Fruit fly (Drosophila melanogaster) whole organism, embryonic: ENCODE measurements around the gene CG1092.

Experiments used
- BtbVII ChIP-seq: fragments of 200-800 bp; sonication (Bioruptor generic); optimal IDR thresholded peaks from 3 replicates; lab custom pipeline; 2017; ENCODE audit warnings: missing biosample characterization, mild to moderate bottlenecking, missing genetic modification characterization
- CG10431 ChIP-seq: fragments of 200-800 bp; sonication (Bioruptor generic); optimal IDR thresholded peaks from 3 replicates; lab custom pipeline; 2018; ENCODE audit warnings: missing biosample characterization, mild to moderate bottlenecking, missing genetic modification characterization
- CG10462 ChIP-seq: fragments of 200-800 bp; sonication (Bioruptor generic); optimal IDR thresholded peaks from 2 replicates; lab custom pipeline; 2016; ENCODE audit warnings: missing biosample characterization, missing genetic modification characterization
- CG11456 ChIP-seq: fragments of 200-800 bp; sonication (Bioruptor generic); IDR thresholded peaks from 3 replicates; pipeline ENCODE4 v1.3.6; 2022; ENCODE audit warnings: missing biosample characterization, missing genetic modification characterization
- CG11504 ChIP-seq: fragments of 200-800 bp; sonication (Bioruptor generic); optimal IDR thresholded peaks from 3 replicates; lab custom pipeline; 2019; ENCODE audit warnings: missing biosample characterization, mild to moderate bottlenecking, missing genetic modification characterization, moderate library complexity
- CG12299 ChIP-seq: fragments of 200-800 bp; sonication (Bioruptor generic); optimal IDR thresholded peaks from 2 replicates; lab custom pipeline; 2018; ENCODE audit warnings: missing biosample characterization, mild to moderate bottlenecking, missing genetic modification characterization
- CG12659 ChIP-seq: fragments of 200-800 bp; sonication (Bioruptor generic); optimal IDR thresholded peaks from 3 replicates; lab custom pipeline; 2017; ENCODE audit warnings: mild to moderate bottlenecking, missing biosample characterization, missing genetic modification reagents, missing genetic modification characterization
- CG15269 ChIP-seq: fragments of 200-800 bp; sonication (Bioruptor generic); optimal IDR thresholded peaks from 2 replicates; lab custom pipeline; 2018; ENCODE audit warnings: missing biosample characterization, mild to moderate bottlenecking, missing genetic modification characterization, moderate library complexity
- CG15479 ChIP-seq: fragments of 200-800 bp; sonication (Bioruptor generic); optimal IDR thresholded peaks from 3 replicates; lab custom pipeline; 2019; ENCODE audit warnings: missing biosample characterization, mild to moderate bottlenecking, missing genetic modification characterization, moderate library complexity
- CG15601 ChIP-seq: fragments of 200-800 bp; sonication (Bioruptor generic); optimal IDR thresholded peaks from 3 replicates; lab custom pipeline; 2019; ENCODE audit warnings: missing biosample characterization, mild to moderate bottlenecking, missing genetic modification characterization, moderate library complexity
- CG17186 ChIP-seq: fragments of 200-800 bp; sonication (Bioruptor generic); optimal IDR thresholded peaks from 3 replicates; lab custom pipeline; 2017; ENCODE audit warnings: missing biosample characterization, missing genetic modification reagents, missing genetic modification characterization
- CG18619 ChIP-seq: fragments of 200-800 bp; sonication (Bioruptor generic); optimal IDR thresholded peaks from 3 replicates; lab custom pipeline; 2017; ENCODE audit warnings: missing biosample characterization, mild to moderate bottlenecking, missing genetic modification characterization
- CG2129 ChIP-seq: fragments of 200-800 bp; sonication (Bioruptor generic); IDR thresholded peaks from 2 replicates; pipeline ENCODE4 v1.3.6; 2022; ENCODE audit warnings: missing biosample characterization, missing genetic modification characterization; ENCODE audit not compliant: partially characterized antibody
- CG31441 ChIP-seq: fragments of 200-800 bp; sonication (Bioruptor generic); IDR thresholded peaks from 2 replicates; pipeline ENCODE4 v1.3.6; 2022; ENCODE audit warnings: missing biosample characterization, missing genetic modification characterization
- CG32767 ChIP-seq: fragments of 200-800 bp; sonication (Bioruptor generic); IDR thresholded peaks from 2 replicates; pipeline ENCODE4 v1.3.6; 2022; ENCODE audit warnings: missing biosample characterization, missing genetic modification characterization
- CG3838 ChIP-seq: fragments of 200-800 bp; sonication (Bioruptor generic); optimal IDR thresholded peaks from 3 replicates; lab custom pipeline; 2016; ENCODE audit warnings: missing biosample characterization, missing genetic modification characterization
- CG3847 ChIP-seq: fragments of 200-800 bp; sonication (Bioruptor generic); IDR thresholded peaks from 2 replicates; pipeline ENCODE4 v1.3.6; 2022; ENCODE audit warnings: missing biosample characterization, missing genetic modification characterization
- CG4404 ChIP-seq: fragments of 200-800 bp; sonication (Bioruptor generic); IDR thresholded peaks from 2 replicates; pipeline ENCODE4 v1.3.6; 2022; ENCODE audit warnings: missing biosample characterization, missing genetic modification characterization
- CG4707 ChIP-seq: fragments of 200-800 bp; sonication (Bioruptor generic); optimal IDR thresholded peaks from 2 replicates; lab custom pipeline; 2018; ENCODE audit warnings: missing biosample characterization, mild to moderate bottlenecking, missing genetic modification characterization, moderate library complexity
- CG4820 ChIP-seq: fragments of 200-800 bp; sonication (Bioruptor generic); optimal IDR thresholded peaks from 3 replicates; lab custom pipeline; 2016; ENCODE audit warnings: missing biosample characterization, missing genetic modification characterization
- CG6689 ChIP-seq: fragments of 200-800 bp; sonication (Bioruptor generic); IDR thresholded peaks from 2 replicates; pipeline ENCODE4 v1.3.6; 2022; ENCODE audit warnings: missing biosample characterization, missing genetic modification characterization
- CG8281 ChIP-seq: fragments of 200-800 bp; sonication (Bioruptor generic); optimal IDR thresholded peaks from 2 replicates; lab custom pipeline; 2018; ENCODE audit warnings: missing biosample characterization, mild to moderate bottlenecking, missing genetic modification characterization, moderate library complexity
- CG9609 ChIP-seq: fragments of 200-800 bp; sonication (Bioruptor generic); optimal IDR thresholded peaks from 3 replicates; lab custom pipeline; 2016; ENCODE audit warnings: missing biosample characterization, missing genetic modification characterization
- CG9876 ChIP-seq: fragments of 200-800 bp; sonication (Bioruptor generic); optimal IDR thresholded peaks from 2 replicates; lab custom pipeline; 2016; ENCODE audit warnings: missing biosample characterization, missing genetic modification characterization
- Camta ChIP-seq: fragments of 200-800 bp; sonication (Bioruptor generic); optimal IDR thresholded peaks from 2 replicates; lab custom pipeline; 2016; ENCODE audit warnings: missing biosample characterization, missing genetic modification characterization
- Dip3 ChIP-seq: fragments of 200-800 bp; sonication (Bioruptor generic); optimal IDR thresholded peaks from 3 replicates; lab custom pipeline; 2016; ENCODE audit warnings: missing biosample characterization, missing genetic modification characterization
- E2f1 ChIP-seq: fragments of 200-800 bp; sonication (Bioruptor generic); IDR thresholded peaks from 2 replicates; pipeline ENCODE4 v1.3.6; 2022; ENCODE audit warnings: missing biosample characterization, missing genetic modification characterization
- Eip74EF ChIP-seq, 2 experiments: fragments of 200-800 bp in 1 of 2; fragments of >200 bp in 1 of 2; sonication (Bioruptor generic) in 1 of 2; optimal IDR thresholded peaks; 2 replicates each; lab custom pipeline; 2017 to 2019; ENCODE audit warnings: missing biosample characterization in 2 of 2, missing genetic modification characterization in 2 of 2, mild to moderate bottlenecking in 1 of 2, moderate library complexity in 1 of 2
- Hmx ChIP-seq: fragments of 200-800 bp; sonication (Bioruptor generic); optimal IDR thresholded peaks from 2 replicates; lab custom pipeline; 2016; ENCODE audit warnings: missing biosample characterization, missing genetic modification characterization
- Hsf ChIP-seq: fragments of 200-800 bp; sonication (Bioruptor generic); optimal IDR thresholded peaks from 3 replicates; lab custom pipeline; 2016; ENCODE audit warnings: missing biosample characterization, missing genetic modification characterization
- Max ChIP-seq: fragments of 200-800 bp; sonication (Bioruptor generic); optimal IDR thresholded peaks from 2 replicates; lab custom pipeline; 2016; ENCODE audit warnings: missing biosample characterization, mild to moderate bottlenecking, missing genetic modification characterization
- Tbp ChIP-seq: fragments of >200 bp; optimal IDR thresholded peaks from 2 replicates; lab custom pipeline; 2018; ENCODE audit warnings: missing biosample characterization, missing genetic modification characterization
- Usf ChIP-seq: fragments of 200-800 bp; sonication (Bioruptor generic); optimal IDR thresholded peaks from 2 replicates; lab custom pipeline; 2017; ENCODE audit warnings: missing genotype, missing biosample characterization, missing genetic modification characterization
- ara ChIP-seq: fragments of 200-800 bp; sonication (Bioruptor generic); IDR thresholded peaks from 2 replicates; pipeline ENCODE4 v1.3.6; 2022; ENCODE audit warnings: missing biosample characterization, missing genetic modification characterization
- bcd ChIP-seq: fragments of 200-800 bp; sonication (Bioruptor generic); optimal IDR thresholded peaks from 2 replicates; lab custom pipeline; 2017; ENCODE audit warnings: missing biosample characterization, mild to moderate bottlenecking, missing genetic modification characterization
- cwo ChIP-seq: fragments of 200-800 bp; sonication (Bioruptor generic); optimal IDR thresholded peaks from 3 replicates; lab custom pipeline; 2017; ENCODE audit warnings: missing biosample characterization, missing genetic modification characterization, mild to moderate bottlenecking, moderate library complexity, missing genetic modification reagents
- ewg ChIP-seq: fragments of 200-800 bp; sonication (Bioruptor generic); optimal IDR thresholded peaks from 3 replicates; lab custom pipeline; 2017; ENCODE audit warnings: mild to moderate bottlenecking, missing biosample characterization, missing genetic modification reagents, missing genetic modification characterization
- gcm2 ChIP-seq: fragments of 200-800 bp; sonication (Bioruptor generic); optimal IDR thresholded peaks from 2 replicates; lab custom pipeline; 2016; ENCODE audit warnings: missing biosample characterization, missing genetic modification characterization
- mam ChIP-seq: fragments of 200-800 bp; sonication (Bioruptor generic); optimal IDR thresholded peaks from 3 replicates; lab custom pipeline; 2016; ENCODE audit warnings: missing biosample characterization, missing genetic modification characterization
- onecut ChIP-seq: fragments of 200-800 bp; sonication (Bioruptor generic); IDR thresholded peaks from 2 replicates; pipeline ENCODE4 v1.3.6; 2022; ENCODE audit warnings: missing biosample characterization, missing genetic modification characterization
- p53 ChIP-seq: fragments of 200-800 bp; sonication (Bioruptor generic); optimal IDR thresholded peaks from 2 replicates; lab custom pipeline; 2016; ENCODE audit warnings: missing biosample characterization, missing genetic modification characterization
- pros ChIP-seq: fragments of 200-800 bp; sonication (Bioruptor generic); optimal IDR thresholded peaks from 3 replicates; lab custom pipeline; 2019; ENCODE audit warnings: missing biosample characterization, mild to moderate bottlenecking, missing genetic modification characterization, moderate library complexity
- psq ChIP-seq: fragments of 200-800 bp; sonication (Bioruptor generic); optimal IDR thresholded peaks from 2 replicates; lab custom pipeline; 2017; ENCODE audit warnings: missing biosample characterization, missing genetic modification characterization
- sima ChIP-seq: fragments of 200-800 bp; sonication (Bioruptor generic); optimal IDR thresholded peaks from 2 replicates; lab custom pipeline; 2016; ENCODE audit warnings: missing biosample characterization, missing genetic modification characterization
- slou ChIP-seq: fragments of 200-800 bp; sonication (Bioruptor generic); optimal IDR thresholded peaks from 3 replicates; lab custom pipeline; 2016; ENCODE audit warnings: missing biosample characterization, missing genetic modification characterization
- stc ChIP-seq: fragments of 200-800 bp; sonication (Bioruptor generic); IDR thresholded peaks from 2 replicates; pipeline ENCODE4 v1.3.6; 2022; ENCODE audit warnings: missing biosample characterization, missing genetic modification characterization
- toy ChIP-seq: fragments of 200-800 bp; sonication (Bioruptor generic); IDR thresholded peaks from 2 replicates; pipeline ENCODE4 v1.3.6; 2022; ENCODE audit warnings: missing biosample characterization, missing genetic modification characterization
- tup ChIP-seq: fragments of 200-800 bp; sonication (Bioruptor generic); optimal IDR thresholded peaks from 2 replicates; lab custom pipeline; 2016; ENCODE audit warnings: missing biosample characterization, mild to moderate bottlenecking, missing genetic modification characterization, moderate library complexity
- unc-4 ChIP-seq: fragments of 200-800 bp; sonication (Bioruptor generic); IDR thresholded peaks from 2 replicates; pipeline ENCODE4 v1.3.6; 2022; ENCODE audit warnings: missing biosample characterization, missing genetic modification characterization; ENCODE audit not compliant: partially characterized antibody
- zen ChIP-seq: fragments of 200-800 bp; sonication (Bioruptor generic); optimal IDR thresholded peaks from 3 replicates; lab custom pipeline; 2018; ENCODE audit warnings: missing biosample characterization, mild to moderate bottlenecking, missing genetic modification characterization, moderate library complexity

The CG1092 gene

dm6 chr3R:4229137-4229764 is 37.3 kb upstream of the CG1092 start, which contains the start of gene DhpD (continued):
- TF ChIP-seq CG4404 (GFP tag; lab: Robert Waterston, UW) (peak; percentile 53; the same call in 1 of the 2 replicates), CG3838 (GFP tag; lab: Kevin White, UChicago) (no peak), stc (peak; percentile 65; the same call in 1 of the 2 replicates), CG15601 (tag; lab: Kevin White, UChicago) (no peak), Hsf (GFP tag; lab: Kevin White, UChicago) (peak; percentile 56), CG15479 (GFP tag; lab: Kevin White, UChicago) (no peak), CG2129 (no peak), onecut (GFP tag; lab: Robert Waterston, UW) (peak; percentile 60), Max (GFP tag; lab: Kevin White, UChicago) (peak; percentile 71), toy (GFP tag; lab: Robert Waterston, UW) (no peak), CG31441 (GFP tag; lab: Robert Waterston, UW) (peak; percentile 72), mam (GFP tag; lab: Kevin White, UChicago) (peak; percentile 55), CG17186 (GFP tag; lab: Kevin White, UChicago) (no peak), CG12299 (peak; percentile 48), sima (GFP tag; lab: Kevin White, UChicago) (no peak), ewg (GFP tag; lab: Kevin White, UChicago) (peak; percentile 27), CG6689 (GFP tag; lab: Robert Waterston, UW) (peak; percentile 63), pros (GFP tag; lab: Kevin White, UChicago) (no peak), Hmx (GFP tag; lab: Kevin White, UChicago) (peak; percentile 50), Eip74EF (GFP tag; optimal IDR thresholded peaks at IDR 0.05; lab: Kevin White, UChicago) (peak in 1 of 2 experiments; percentile 56), CG12659 (GFP tag; lab: Kevin White, UChicago) (peak; percentile 80), CG9876 (GFP tag; lab: Kevin White, UChicago) (peak; percentile 11), p53 (GFP tag; lab: Kevin White, UChicago) (no peak), Camta (GFP tag; lab: Kevin White, UChicago) (peak; percentile 0), gcm2 (GFP tag; lab: Kevin White, UChicago) (peak; percentile 30), CG32767 (GFP tag; lab: Robert Waterston, UW) (no peak), CG8281 (peak; percentile 2), cwo (GFP tag; lab: Kevin White, UChicago) (peak; percentile 70), Dip3 (GFP tag; lab: Kevin White, UChicago) (peak; percentile 73), CG10431 (GFP tag; lab: Kevin White, UChicago) (no peak), E2f1 (GFP tag; lab: Robert Waterston, UW) (peak; percentile 69; the same call in 1 of the 2 replicates), Tbp (no peak), zen (peak; percentile 66), CG3847 (GFP tag; lab: Robert Waterston, UW) (peak; percentile 70), CG4707 (GFP tag; lab: Kevin White, UChicago) (no peak), CG10462 (GFP tag; lab: Kevin White, UChicago) (no peak), unc-4 (no peak), CG15269 (tag; lab: Kevin White, UChicago) (peak; percentile 75), Usf (GFP tag; lab: Kevin White, UChicago) (peak; percentile 62), bcd (peak; percentile 78), CG11456 (GFP tag; lab: Robert Waterston, UW) (peak; percentile 82), tup (GFP tag; lab: Kevin White, UChicago) (no peak), CG11504 (tag; lab: Kevin White, UChicago) (no peak), slou (GFP tag; lab: Kevin White, UChicago) (no peak), ara (GFP tag; lab: Robert Waterston, UW) (peak; percentile 76), CG4820 (GFP tag; lab: Kevin White, UChicago) (peak; percentile 58), CG18619 (GFP tag; lab: Kevin White, UChicago) (peak; percentile 42), BtbVII (GFP tag; lab: Kevin White, UChicago) (peak; percentile 64), CG9609 (peak; percentile 23), psq (GFP tag; lab: Kevin White, UChicago) (peak; percentile 18)
